Fruit fly (Drosophila melanogaster) whole organism, prepupa: ENCODE data around the gene CG32117.

ENCODE experiments used
- CG10631 ChIP-seq: fragments of 200-800 bp; sonication (Bioruptor generic); optimal IDR thresholded peaks from 2 replicates; lab custom pipeline; 2016; ENCODE audit warnings: missing biosample characterization, missing genetic modification characterization
- CG10669 ChIP-seq: fragments of 200-800 bp; sonication (Bioruptor generic); optimal IDR thresholded peaks from 3 replicates; lab custom pipeline; 2018; ENCODE audit warnings: missing biosample characterization, mild to moderate bottlenecking, missing genetic modification characterization, moderate library complexity
- CG11294 ChIP-seq: fragments of 200-800 bp; sonication (Bioruptor generic); IDR thresholded peaks from 2 replicates; pipeline ENCODE4 v1.3.6; 2022; ENCODE audit warnings: missing biosample characterization, missing genetic modification characterization
- CG11902 ChIP-seq: fragments of 200-800 bp; sonication (Bioruptor generic); optimal IDR thresholded peaks from 3 replicates; lab custom pipeline; 2016; ENCODE audit warnings: missing biosample characterization, missing genetic modification characterization
- CG1621 ChIP-seq: fragments of 200-800 bp; sonication (Bioruptor generic); optimal IDR thresholded peaks from 3 replicates; lab custom pipeline; 2018; ENCODE audit warnings: missing biosample characterization, mild to moderate bottlenecking, missing genetic modification characterization
- CG32006 ChIP-seq: fragments of 200-800 bp; sonication (Bioruptor generic); optimal IDR thresholded peaks from 3 replicates; lab custom pipeline; 2017; ENCODE audit warnings: missing biosample characterization, mild to moderate bottlenecking, missing genetic modification characterization
- CG6163 ChIP-seq: fragments of 200-800 bp; sonication (Bioruptor generic); IDR thresholded peaks from 3 replicates; pipeline ENCODE4 v1.3.6; 2022; ENCODE audit warnings: missing biosample characterization, missing genetic modification characterization
- CG6276 ChIP-seq: fragments of 200-800 bp; sonication (Bioruptor generic); optimal IDR thresholded peaks from 2 replicates; lab custom pipeline; 2017; ENCODE audit warnings: missing biosample characterization, mild to moderate bottlenecking, missing genetic modification characterization
- CG7368 ChIP-seq: fragments of 200-800 bp; sonication (Bioruptor generic); optimal IDR thresholded peaks from 3 replicates; lab custom pipeline; 2016; ENCODE audit warnings: missing biosample characterization, missing genetic modification characterization
- CG8119 ChIP-seq: fragments of 200-800 bp; sonication (Bioruptor generic); IDR thresholded peaks from 3 replicates; pipeline ENCODE4 v1.3.6; 2022; ENCODE audit warnings: missing biosample characterization, missing genetic modification characterization
- CG8632 ChIP-seq: fragments of 200-800 bp; sonication (Bioruptor generic); optimal IDR thresholded peaks from 3 replicates; lab custom pipeline; 2016; ENCODE audit warnings: missing biosample characterization, missing genetic modification characterization
- CG9139 ChIP-seq: fragments of 200-800 bp; sonication (Bioruptor generic); optimal IDR thresholded peaks from 3 replicates; lab custom pipeline; 2017; ENCODE audit warnings: missing biosample characterization, mild to moderate bottlenecking, missing genetic modification characterization
- Eip93F ChIP-seq: fragments of 200-800 bp; sonication (Bioruptor generic); optimal IDR thresholded peaks from 2 replicates; lab custom pipeline; 2016; ENCODE audit warnings: missing biosample characterization, mild to moderate bottlenecking, missing genetic modification characterization
- Ets21C ChIP-seq: fragments of 200-800 bp; sonication (Bioruptor generic); optimal IDR thresholded peaks from 3 replicates; lab custom pipeline; 2016; ENCODE audit warnings: missing biosample characterization, missing genetic modification characterization
- Hr4 ChIP-seq: fragments of 200-800 bp; sonication (Bioruptor generic); optimal IDR thresholded peaks from 3 replicates; lab custom pipeline; 2016; ENCODE audit warnings: missing biosample characterization, missing genetic modification characterization
- Lpt ChIP-seq: fragments of 200-800 bp; sonication (Bioruptor generic); optimal IDR thresholded peaks from 3 replicates; lab custom pipeline; 2016; ENCODE audit warnings: missing biosample characterization, missing genetic modification characterization
- Sox14 ChIP-seq: fragments of 200-800 bp; sonication (Bioruptor generic); optimal IDR thresholded peaks from 3 replicates; lab custom pipeline; 2016; ENCODE audit warnings: missing biosample characterization, missing genetic modification characterization
- Sox15 ChIP-seq: fragments of 200-800 bp; sonication (Bioruptor generic); optimal IDR thresholded peaks from 3 replicates; lab custom pipeline; 2016; ENCODE audit warnings: missing biosample characterization, missing genetic modification characterization
- achi ChIP-seq: fragments of 200-800 bp; sonication (Bioruptor generic); optimal IDR thresholded peaks from 3 replicates; lab custom pipeline; 2016; ENCODE audit warnings: missing biosample characterization, missing genetic modification characterization
- cyc ChIP-seq: fragments of 200-800 bp; sonication (Bioruptor generic); optimal IDR thresholded peaks from 3 replicates; lab custom pipeline; 2016; ENCODE audit warnings: missing biosample characterization, missing genetic modification characterization
- dac ChIP-seq: fragments of 200-800 bp; sonication (Bioruptor generic); optimal IDR thresholded peaks from 2 replicates; lab custom pipeline; 2017; ENCODE audit warnings: missing biosample characterization, mild to moderate bottlenecking, missing genetic modification characterization
- esn ChIP-seq: fragments of 200-800 bp; sonication (Bioruptor generic); optimal IDR thresholded peaks from 2 replicates; lab custom pipeline; 2016; ENCODE audit warnings: missing biosample characterization, mild to moderate bottlenecking, missing genetic modification characterization, moderate library complexity
- fd59A ChIP-seq: fragments of 200-800 bp; sonication (Bioruptor generic); optimal IDR thresholded peaks from 2 replicates; lab custom pipeline; 2017; ENCODE audit warnings: missing biosample characterization, mild to moderate bottlenecking, missing genetic modification characterization, missing genetic modification reagents
- fd85E ChIP-seq: fragments of 200-800 bp; sonication (Bioruptor generic); optimal IDR thresholded peaks from 3 replicates; lab custom pipeline; 2016; ENCODE audit warnings: missing biosample characterization, missing genetic modification characterization
- fkh ChIP-seq: fragments of 200-800 bp; sonication (Bioruptor generic); optimal IDR thresholded peaks from 3 replicates; lab custom pipeline; 2017; ENCODE audit warnings: missing biosample characterization, mild to moderate bottlenecking, missing genetic modification characterization, moderate library complexity
- lz ChIP-seq: fragments of 200-800 bp; sonication (Bioruptor generic); optimal IDR thresholded peaks from 3 replicates; lab custom pipeline; 2016; ENCODE audit warnings: missing biosample characterization, missing genetic modification characterization
- spab ChIP-seq: fragments of 200-800 bp; sonication (Bioruptor generic); optimal IDR thresholded peaks from 2 replicates; lab custom pipeline; 2017; ENCODE audit warnings: missing biosample characterization, mild to moderate bottlenecking, missing genetic modification characterization, missing genetic modification reagents
- ss ChIP-seq, 2 experiments: fragments of 200-800 bp; sonication (Bioruptor generic); optimal IDR thresholded peaks; 2 replicates in 1 of 2; 3 replicates in 1 of 2; lab custom pipeline; 2017 to 2018; ENCODE audit warnings: mild to moderate bottlenecking in 2 of 2, missing biosample characterization in 2 of 2, missing genetic modification characterization in 2 of 2, moderate library complexity in 1 of 2
- svp ChIP-seq: fragments of 200-800 bp; sonication (Bioruptor generic); peaks from one replicate; lab custom pipeline; 2016; ENCODE audit warnings: missing biosample characterization, missing genetic modification characterization
- vri ChIP-seq: fragments of 200-800 bp; sonication (Bioruptor generic); optimal IDR thresholded peaks from 3 replicates; lab custom pipeline; 2016; ENCODE audit warnings: missing biosample characterization, mild to moderate bottlenecking, missing genetic modification characterization

CG32117 gene

DNA sequence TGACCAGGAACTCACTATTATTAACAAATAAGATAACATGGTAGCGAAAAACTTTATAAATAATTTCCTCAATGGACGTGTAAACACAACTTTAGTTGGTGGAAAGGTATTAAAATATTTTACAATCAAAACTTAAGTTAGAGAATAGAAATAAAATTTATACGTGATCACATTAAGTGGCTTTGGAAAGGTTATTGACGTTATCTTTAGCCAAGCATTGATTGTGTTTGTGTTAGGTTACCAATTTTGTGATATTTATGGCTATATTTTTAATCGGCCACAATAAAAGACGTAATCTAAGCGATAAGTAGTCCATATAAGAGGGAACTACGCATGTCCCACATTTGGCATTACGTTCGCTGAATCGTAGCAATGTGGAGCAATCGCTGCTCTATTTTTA, 18.8 kb downstream of the CG32117 start, which contains the start of gene CG14120:
Gene CG14120 (plus strand): TSS at position 360 of the 400 bp plus-strand sequence.
- TF ChIP-seq CG10669 (GFP tag; lab: Kevin White, UChicago) (no peak), CG8119 (GFP tag; lab: Robert Waterston, UW) (no peak), CG6163 (GFP tag; lab: Robert Waterston, UW) (no peak), vri (GFP tag; lab: Kevin White, UChicago) (peak; percentile 81), CG1621 (tag; lab: Kevin White, UChicago) (no peak)

DNA sequence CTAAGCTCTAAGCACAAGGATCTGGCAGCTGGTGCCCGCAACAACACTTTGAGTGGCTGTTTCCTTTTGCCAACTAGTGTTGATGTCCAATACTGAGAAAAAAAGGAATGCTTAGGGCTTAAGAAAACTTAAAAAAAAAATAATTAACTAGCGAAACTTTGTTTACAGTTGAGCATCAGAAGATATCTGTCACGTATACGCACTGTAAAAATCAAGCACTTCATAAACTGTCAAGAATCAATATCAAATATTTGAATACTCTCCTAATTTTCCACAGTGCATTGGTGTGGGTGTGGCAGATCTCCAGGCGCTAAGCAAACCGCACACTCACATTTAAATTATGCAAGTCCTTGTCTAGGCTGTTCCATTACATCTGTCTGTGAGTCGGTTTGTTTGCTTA, 29.3 kb downstream of the CG32117 start:
- TF ChIP-seq cyc: no peak
- no peak for TF ChIP-seq CG10669 (GFP tag; lab: Kevin White, UChicago)
- no peak for TF ChIP-seq Hr4
- no peak for TF ChIP-seq Eip93F (GFP tag; lab: Kevin White, UChicago)
- TF ChIP-seq Sox15 (GFP tag; lab: Kevin White, UChicago): no peak
- TF ChIP-seq CG7368 (GFP tag; lab: Kevin White, UChicago): no peak
- no peak for TF ChIP-seq Lpt (GFP tag; lab: Kevin White, UChicago)
- TF ChIP-seq CG11902 (GFP tag; lab: Kevin White, UChicago): no peak
- TF ChIP-seq CG10631 (GFP tag; lab: Kevin White, UChicago): no peak
- no peak for TF ChIP-seq Sox14 (GFP tag; lab: Kevin White, UChicago)
- no peak for TF ChIP-seq CG11294 (GFP tag; lab: Robert Waterston, UW)
- no peak for TF ChIP-seq CG32006 (GFP tag; lab: Kevin White, UChicago)
- no peak for TF ChIP-seq fd85E (GFP tag; lab: Kevin White, UChicago)

DNA sequence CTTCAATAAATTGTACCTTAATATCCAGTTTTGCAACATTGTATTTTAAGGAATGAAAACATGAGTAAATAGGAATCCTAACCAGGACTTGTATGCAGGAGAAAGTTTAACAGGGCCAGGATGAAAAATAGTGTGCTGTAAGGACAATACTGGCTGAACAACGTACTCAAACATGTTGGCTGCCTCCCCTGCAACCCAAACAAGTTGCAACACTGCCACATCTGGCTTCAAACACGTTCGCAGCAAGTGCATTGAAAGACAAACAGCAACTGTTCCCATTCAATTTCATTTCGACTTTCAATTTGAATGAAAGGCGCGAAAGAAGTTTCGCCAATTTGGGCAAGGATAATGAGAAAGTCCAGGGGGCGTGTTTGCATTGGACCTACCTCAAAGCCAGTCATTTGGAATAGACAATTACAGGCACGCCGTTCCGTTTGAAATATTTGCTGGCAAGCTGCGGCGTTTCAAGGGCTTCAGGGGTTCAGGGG, 35.5 kb downstream of the CG32117 start:
- no peak for TF ChIP-seq fkh (GFP tag; lab: Kevin White, UChicago)
- TF ChIP-seq Ets21C: no peak
- no peak for TF ChIP-seq vri (GFP tag; lab: Kevin White, UChicago)
- TF ChIP-seq esn (GFP tag; lab: Kevin White, UChicago): no peak
- no peak for TF ChIP-seq dac
- TF ChIP-seq lz (GFP tag; lab: Kevin White, UChicago): no peak
- TF ChIP-seq fd59A (GFP tag; lab: Kevin White, UChicago): no peak
- no peak for TF ChIP-seq ss (GFP tag; optimal IDR thresholded peaks at IDR 0.05; lab: Kevin White, UChicago)
- TF ChIP-seq CG6163 (GFP tag; lab: Robert Waterston, UW): no peak
- TF ChIP-seq CG32006 (GFP tag; lab: Kevin White, UChicago): no peak
- TF ChIP-seq CG8119 (GFP tag; lab: Robert Waterston, UW): no peak
- no peak for TF ChIP-seq svp (GFP tag; lab: Kevin White, UChicago)
- TF ChIP-seq Sox14 (GFP tag; lab: Kevin White, UChicago): no peak

DNA sequence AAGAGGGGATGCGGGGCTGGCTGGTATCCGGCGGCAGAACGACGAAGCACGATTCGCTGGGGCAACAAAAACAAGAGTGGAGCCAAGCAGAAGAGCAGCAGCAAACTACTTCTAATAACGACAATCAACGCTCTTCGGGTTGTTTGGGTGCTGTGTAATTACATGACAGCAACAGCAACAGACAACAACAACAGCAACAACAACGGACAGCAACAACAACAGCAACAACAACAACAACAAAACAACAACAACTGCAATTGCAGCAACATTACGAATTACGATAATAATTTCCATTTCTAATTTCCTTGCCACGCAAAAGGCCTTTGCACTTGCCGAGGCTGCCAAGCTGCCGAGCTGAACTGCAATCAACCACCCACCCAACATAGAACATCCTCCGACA, 39.0 kb downstream of the CG32117 start:
- TF ChIP-seq CG8632 (GFP tag; lab: Kevin White, UChicago): no peak
- TF ChIP-seq CG9139 (GFP tag; lab: Kevin White, UChicago): no peak
- TF ChIP-seq achi (GFP tag; lab: Kevin White, UChicago): no peak
- TF ChIP-seq CG32006 (GFP tag; lab: Kevin White, UChicago): no peak
- TF ChIP-seq CG6276 (GFP tag; lab: Kevin White, UChicago): no peak

DNA sequence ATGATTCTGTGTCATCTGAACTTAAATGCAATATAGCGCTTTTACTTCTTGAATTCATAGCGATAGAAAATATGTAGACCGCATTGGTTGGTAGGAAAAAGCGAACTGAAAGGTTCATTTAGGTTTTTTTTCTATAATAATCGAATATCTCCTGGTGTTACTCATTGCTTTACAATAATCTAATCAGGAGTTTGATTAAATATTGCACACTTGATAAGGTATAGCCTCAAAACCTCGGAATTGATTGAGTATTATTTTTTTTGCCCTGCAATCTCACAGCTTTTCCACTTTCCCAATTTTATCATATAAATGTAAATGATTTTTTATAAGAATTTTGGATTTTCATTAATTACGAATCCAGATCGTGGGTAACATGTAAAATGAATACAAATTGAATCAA, 40.7 kb downstream of the CG32117 start, which contains the start of gene CG10943:
Gene CG10943 (minus strand): TSS at position 101 of the 400 bp plus-strand sequence.
- TF ChIP-seq svp (GFP tag; lab: Kevin White, UChicago): no peak
- no peak for TF ChIP-seq spab (GFP tag; lab: Kevin White, UChicago)
- TF ChIP-seq vri (GFP tag; lab: Kevin White, UChicago): peak; percentile 14
- TF ChIP-seq CG8632 (GFP tag; lab: Kevin White, UChicago): no peak
- TF ChIP-seq, all 60 proteins: peak for 1
